Worm (Caenorhabditis elegans): ENCODE data around the gene K08E5.1.
A peak's percentile ranks its signal among the peaks of the same experiment; 100 is the strongest.

K08E5.1 gene

ce11 chrIII:10096525-10096972 is 50.1 kb downstream of the K08E5.1 start (continued):
- TF ChIP-seq ceh-28 (tag; optimal IDR thresholded peaks at IDR 0.05) (peak; percentile 74), dmd-8 (GFP tag; IDR thresholded peaks at IDR 0.05) (no peak), daf-19 (GFP tag; conservative IDR thresholded peaks at IDR 0.05) (peak; percentile 62; the same call in 1 of the 2 replicates), R02D3.7 (tag; optimal IDR thresholded peaks at IDR 0.05) (no peak), nhr-77 (tag; optimal IDR thresholded peaks at IDR 0.05) (peak; percentile 34), mes-2 (tag; optimal IDR thresholded peaks at IDR 0.05; ENCODE audit: poor library complexity, severe bottlenecking) (peak; percentile 34), F49E8.2 (tag; optimal IDR thresholded peaks at IDR 0.05; ENCODE audit: borderline replicate concordance) (no peak), ceh-62 (tag; optimal IDR thresholded peaks at IDR 0.05) (no peak), dve-1 (tag; optimal IDR thresholded peaks at IDR 0.05; ENCODE audit: insufficient read depth) (peak; percentile 96)

ce11 chrIII:10095377-10095776 is 51.2 kb downstream of the K08E5.1 start:
- no peak for TF ChIP-seq daf-16 (GFP tag; optimal IDR thresholded peaks at IDR 0.05)
- TF ChIP-seq daf-16 (tag; optimal IDR thresholded peaks at IDR 0.05) = peak; percentile 41
- no peak for TF ChIP-seq unc-62 (GFP tag; optimal IDR thresholded peaks at IDR 0.05 in 1 of 2)
- TF ChIP-seq unc-62 (tag; optimal IDR thresholded peaks at IDR 0.05) = no peak
- peak; percentile 47 for TF ChIP-seq nhr-28 (tag; optimal IDR thresholded peaks at IDR 0.05)
- peak in 1 of 2 experiments; percentile 57 for TF ChIP-seq lsy-2 (tag; optimal IDR thresholded peaks at IDR 0.05)
- TF ChIP-seq pqm-1 (tag; optimal IDR thresholded peaks at IDR 0.05) = peak; percentile 8
- TF ChIP-seq Y48G9A.11 (GFP tag; IDR thresholded peaks at IDR 0.05) = no peak
- TF ChIP-seq lin-29 (GFP tag; IDR thresholded peaks at IDR 0.05) = no peak
- no peak for TF ChIP-seq nhr-41 (GFP tag; IDR thresholded peaks at IDR 0.05)
- TF ChIP-seq snpc-1.2 (GFP tag; IDR thresholded peaks at IDR 0.05) = no peak

ce11 chrIII:10094538-10094937 is 52.1 kb downstream of the K08E5.1 start:
- TF ChIP-seq rbr-2 (tag; optimal IDR thresholded peaks at IDR 0.05) = peak; percentile 43
- no peak for TF ChIP-seq ZK546.5 (tag; optimal IDR thresholded peaks at IDR 0.05)
- TF ChIP-seq zfp-2 (tag; optimal IDR thresholded peaks at IDR 0.05) = no peak
- 0 out of 2 replicates have a peak, but pooled peaks have one; percentile 39 for TF ChIP-seq zfp-3 (GFP tag; conservative IDR thresholded peaks at IDR 0.05)
- no peak for TF ChIP-seq vab-7 (GFP tag; IDR thresholded peaks at IDR 0.05)
- TF ChIP-seq mdl-1 (tag; optimal IDR thresholded peaks at IDR 0.05) = peak in 1 of 2 experiments; percentile 25
- TF ChIP-seq mdt-29 (GFP tag; IDR thresholded peaks at IDR 0.05) = no peak
- TF ChIP-seq nhr-48 (tag; optimal IDR thresholded peaks at IDR 0.05) = peak; percentile 38
- no peak for TF ChIP-seq T20F7.1 (GFP tag; optimal IDR thresholded peaks at IDR 0.05)
- TF ChIP-seq ZK337.2 (GFP tag; IDR thresholded peaks at IDR 0.05) = 0 out of 2 replicates have a peak, but pooled peaks have one; percentile 49
- TF ChIP-seq ama-1 (optimal IDR thresholded peaks at IDR 0.05) = no peak
- no peak for TF ChIP-seq ceh-20 (GFP tag; IDR thresholded peaks at IDR 0.05)
- no peak for TF ChIP-seq lsy-2 (tag; optimal IDR thresholded peaks at IDR 0.05)
- no peak for TF ChIP-seq dmd-8 (GFP tag; IDR thresholded peaks at IDR 0.05)
- TF ChIP-seq sdz-12 (GFP tag; optimal IDR thresholded peaks at IDR 0.05) = no peak
- TF ChIP-seq php-3 (GFP tag; IDR thresholded peaks at IDR 0.05) = no peak
- no peak for TF ChIP-seq R02D3.7 (tag; optimal IDR thresholded peaks at IDR 0.05)
- 0 out of 2 replicates have a peak, but pooled peaks have one; percentile 9 for TF ChIP-seq ctbp-1 (GFP tag; IDR thresholded peaks at IDR 0.05)
- TF ChIP-seq mxl-3 (GFP tag; optimal IDR thresholded peaks at IDR 0.05) = peak; percentile 68
- peak; percentile 63 for TF ChIP-seq hlh-11 (tag; optimal IDR thresholded peaks at IDR 0.05)
- no peak for TF ChIP-seq ceh-62 (tag; optimal IDR thresholded peaks at IDR 0.05)
- no peak for TF ChIP-seq snpc-4 (tag; optimal IDR thresholded peaks at IDR 0.05)
- TF ChIP-seq ztf-7 (tag; optimal IDR thresholded peaks at IDR 0.05) = no peak
- TF ChIP-seq dpl-1 (GFP tag; optimal IDR thresholded peaks at IDR 0.05) = no peak
- peak; percentile 35; the same call in 1 of the 2 replicates for TF ChIP-seq T26A8.4 (GFP tag; IDR thresholded peaks at IDR 0.05)
- TF ChIP-seq mes-2 (tag; optimal IDR thresholded peaks at IDR 0.05; ENCODE audit: poor library complexity, severe bottlenecking) = peak; percentile 36
- TF ChIP-seq arid-1 (GFP tag; conservative IDR thresholded peaks at IDR 0.05) = no peak
- no peak for TF ChIP-seq Y48G9A.11 (GFP tag; IDR thresholded peaks at IDR 0.05)
- no peak for TF ChIP-seq nhr-237 (tag; optimal IDR thresholded peaks at IDR 0.05)
- TF ChIP-seq dve-1 (tag; optimal IDR thresholded peaks at IDR 0.05; ENCODE audit: insufficient read depth) = no peak
- TF ChIP-seq egl-43 (GFP tag; IDR thresholded peaks at IDR 0.05) = 0 out of 2 replicates have a peak, but pooled peaks have one; percentile 45
- TF ChIP-seq lin-1 (GFP tag; IDR thresholded peaks at IDR 0.05) = no peak
- no peak for TF ChIP-seq spr-3 (GFP tag; optimal IDR thresholded peaks at IDR 0.05)
- TF ChIP-seq unc-62 (GFP tag; optimal IDR thresholded peaks at IDR 0.05 in 1 of 2) = no peak
- TF ChIP-seq unc-62 (tag; optimal IDR thresholded peaks at IDR 0.05) = no peak
- TF ChIP-seq F37D6.2 (tag; optimal IDR thresholded peaks at IDR 0.05) = no peak
